Worm (Caenorhabditis elegans): ENCODE measurements around the gene Y44F5A.1.

Y44F5A.1 gene

DNA sequence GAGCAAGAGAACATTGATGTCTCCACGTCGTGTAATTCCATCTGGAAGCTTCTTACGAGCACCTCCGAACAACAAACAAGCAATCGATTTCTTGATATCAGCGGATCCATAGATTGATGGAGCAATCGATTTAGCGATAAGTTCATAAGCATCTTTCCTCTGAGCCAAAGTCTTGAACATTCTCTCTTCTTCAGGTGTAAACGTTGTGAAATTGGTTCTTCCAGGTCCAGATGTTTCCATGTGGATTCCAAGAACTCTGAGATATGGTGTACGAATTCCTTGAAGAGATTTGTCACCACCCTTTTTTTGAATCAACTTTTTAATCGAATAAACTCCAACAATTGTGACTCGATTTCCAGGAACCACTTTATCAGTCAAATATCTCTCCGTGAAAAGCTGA is 42.5 kb upstream of the Y44F5A.1 start:
- TF ChIP-seq nhr-11 (tag; optimal IDR thresholded peaks at IDR 0.05) = no peak
- no peak for TF ChIP-seq mdt-29 (GFP tag; IDR thresholded peaks at IDR 0.05)
- TF ChIP-seq unc-62 (GFP tag; optimal IDR thresholded peaks at IDR 0.05 in 1 of 2) = peak in 1 of 2 experiments; percentile 91
- TF ChIP-seq unc-62 (tag; optimal IDR thresholded peaks at IDR 0.05) = no peak

DNA sequence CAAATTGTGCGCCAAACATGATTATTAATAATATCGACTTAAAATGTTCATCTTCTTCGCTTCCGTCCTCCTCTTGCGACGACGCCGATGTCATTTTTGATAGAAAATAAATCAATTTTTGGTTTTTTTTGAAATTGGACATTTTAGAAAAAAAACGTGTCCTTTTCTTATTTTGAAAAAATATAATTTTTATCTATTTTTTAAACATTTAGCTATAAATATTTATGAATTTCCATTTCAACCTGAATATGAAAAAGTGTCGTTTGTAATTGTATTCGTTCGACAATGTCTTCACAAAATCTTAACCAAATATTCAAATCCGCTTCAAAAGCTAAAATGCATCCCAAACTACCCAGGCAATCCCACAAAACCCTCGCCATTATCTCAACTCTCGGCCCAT is 39.9 kb upstream of the Y44F5A.1 start, which contains the start of gene R10E4.3:
Gene R10E4.3 (minus strand): TSS at position 101 of the 400 bp plus-strand sequence.
- no peak for TF ChIP-seq snpc-4 (tag; optimal IDR thresholded peaks at IDR 0.05)
- TF ChIP-seq nhr-76 (tag; optimal IDR thresholded peaks at IDR 0.05) = no peak
- TF ChIP-seq ces-1 (GFP tag; optimal IDR thresholded peaks at IDR 0.05) = no peak
- no peak for TF ChIP-seq lsy-2 (tag; optimal IDR thresholded peaks at IDR 0.05)
- no peak for TF ChIP-seq spr-3 (GFP tag; optimal IDR thresholded peaks at IDR 0.05)
- TF ChIP-seq duxl-1 (tag; optimal IDR thresholded peaks at IDR 0.05; ENCODE audit: poor library complexity) = no peak
- TF ChIP-seq mes-2 (tag; optimal IDR thresholded peaks at IDR 0.05; ENCODE audit: poor library complexity, severe bottlenecking) = no peak
- TF ChIP-seq nhr-42 (GFP tag; IDR thresholded peaks at IDR 0.05) = no peak

DNA sequence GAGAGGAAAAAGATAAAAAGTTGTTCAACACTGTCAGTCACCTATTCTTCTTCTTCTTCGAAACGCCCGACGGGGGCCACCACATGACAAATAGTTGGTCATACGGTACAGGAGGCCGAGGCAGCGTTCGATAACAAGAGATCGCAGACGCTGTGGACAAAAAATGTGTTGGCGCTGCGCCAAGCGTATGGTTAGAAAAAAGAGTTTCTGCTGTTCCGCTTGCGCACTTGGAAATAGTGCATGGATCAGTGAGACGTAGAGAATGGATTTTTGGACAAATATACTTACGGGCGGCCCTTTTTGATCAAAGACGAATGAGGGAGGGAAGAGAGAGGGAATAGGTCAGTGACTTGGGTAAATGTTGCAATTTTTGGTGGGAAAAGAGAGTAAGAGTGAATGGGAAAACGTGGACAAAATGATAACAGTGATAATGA is 37.3 kb upstream of the Y44F5A.1 start:
- TF ChIP-seq nhr-77 (tag; optimal IDR thresholded peaks at IDR 0.05) (peak; percentile 56), lin-39 (tag; optimal IDR thresholded peaks at IDR 0.05) (no peak), ces-1 (GFP tag; optimal IDR thresholded peaks at IDR 0.05) (no peak), daf-12 (tag; optimal IDR thresholded peaks at IDR 0.05) (no peak), lin-1 (GFP tag; IDR thresholded peaks at IDR 0.05) (peak; percentile 77; the same call in 1 of the 2 replicates), nhr-42 (GFP tag; IDR thresholded peaks at IDR 0.05) (0 out of 2 replicates have a peak, but pooled peaks have one; percentile 22), lir-3 (tag; optimal IDR thresholded peaks at IDR 0.05) (no peak), attf-4 (tag; optimal IDR thresholded peaks at IDR 0.05) (no peak), zip-11 (GFP tag; IDR thresholded peaks at IDR 0.05) (no peak), T26A8.4 (GFP tag; IDR thresholded peaks at IDR 0.05) (peak; percentile 70), php-3 (GFP tag; IDR thresholded peaks at IDR 0.05) (0 out of 2 replicates have a peak, but pooled peaks have one; percentile 31), mep-1 (tag; optimal IDR thresholded peaks at IDR 0.05) (peak; percentile 87), pqm-1 (tag; optimal IDR thresholded peaks at IDR 0.05) (peak; percentile 75), F10B5.3 (tag; optimal IDR thresholded peaks at IDR 0.05) (no peak), fkh-10 (GFP tag; optimal IDR thresholded peaks at IDR 0.05) (no peak), nhr-237 (tag; optimal IDR thresholded peaks at IDR 0.05) (no peak), lin-38 (GFP tag; IDR thresholded peaks at IDR 0.05) (peak; percentile 41; the same call in 1 of the 2 replicates), duxl-1 (tag; optimal IDR thresholded peaks at IDR 0.05; ENCODE audit: poor library complexity) (peak; percentile 32), D1046.2 (GFP tag; IDR thresholded peaks at IDR 0.05) (no peak), dpl-1 (GFP tag; optimal IDR thresholded peaks at IDR 0.05) (peak; percentile 56), daf-16 (GFP tag; optimal IDR thresholded peaks at IDR 0.05) (no peak), daf-16 (tag; optimal IDR thresholded peaks at IDR 0.05) (peak; percentile 42), nhr-76 (tag; optimal IDR thresholded peaks at IDR 0.05) (no peak), ctbp-1 (GFP tag; IDR thresholded peaks at IDR 0.05) (no peak), F37D6.2 (tag; optimal IDR thresholded peaks at IDR 0.05) (no peak), unc-130 (GFP tag; optimal IDR thresholded peaks at IDR 0.05) (no peak), pha-4 (GFP tag; IDR thresholded peaks at IDR 0.05) (peak; percentile 65), pha-4 (tag; optimal IDR thresholded peaks at IDR 0.05) (peak; percentile 16), nhr-25 (tag; optimal IDR thresholded peaks at IDR 0.05; ENCODE audit: borderline replicate concordance, insufficient read depth) (peak; percentile 80), egl-43 (GFP tag; IDR thresholded peaks at IDR 0.05) (no peak), T20F7.1 (GFP tag; optimal IDR thresholded peaks at IDR 0.05) (no peak), R02D3.7 (tag; optimal IDR thresholded peaks at IDR 0.05) (no peak), tra-1 (GFP tag; IDR thresholded peaks at IDR 0.05) (peak; percentile 65; the same call in 1 of the 2 replicates), unc-39 (tag; optimal IDR thresholded peaks at IDR 0.05) (no peak), nhr-111 (GFP tag; optimal IDR thresholded peaks at IDR 0.05) (no peak), ceh-62 (tag; optimal IDR thresholded peaks at IDR 0.05) (no peak), rbr-2 (tag; optimal IDR thresholded peaks at IDR 0.05) (peak; percentile 52), nhr-6 (tag; optimal IDR thresholded peaks at IDR 0.05) (peak; percentile 21), mdt-29 (GFP tag; IDR thresholded peaks at IDR 0.05) (no peak), spr-1 (tag; optimal IDR thresholded peaks at IDR 0.05) (peak; percentile 68), mxl-3 (GFP tag; optimal IDR thresholded peaks at IDR 0.05) (peak; percentile 92)

Data from whole organism, L4 larva.